Worm (Caenorhabditis elegans) whole organism, mixed stage, embryonic: ENCODE results near the gene F22F4.5.

ENCODE experiments used
- bed-3 ChIP-seq: fragments of 200-800 bp; sonication (Bioruptor generic); optimal IDR thresholded peaks from 3 replicates; lab custom pipeline; 2018; ENCODE audit warnings: mild to moderate bottlenecking, missing genetic modification characterization, moderate library complexity, missing compliant biosample characterization
- ces-1 ChIP-seq: fragments of 150-350 bp; optimal IDR thresholded peaks from 2 replicates; lab custom pipeline; 2014; ENCODE audit warnings: missing biosample characterization, missing genetic modification reagents, missing genetic modification characterization
- lsy-2 ChIP-seq: fragments of 150-350 bp; optimal IDR thresholded peaks from 2 replicates; lab custom pipeline; 2014; ENCODE audit warnings: missing biosample characterization, missing genetic modification characterization
- mab-5 ChIP-seq: fragments of 150-350 bp; optimal IDR thresholded peaks from 2 replicates; lab custom pipeline; 2014; ENCODE audit warnings: missing biosample characterization, missing genetic modification characterization
- nhr-76 ChIP-seq: sonication (generic microtip); optimal IDR thresholded peaks from 2 replicates; lab custom pipeline; 2017; ENCODE audit warnings: missing biosample characterization, missing genetic modification characterization
- sptf-1 ChIP-seq: sonication (generic microtip); optimal IDR thresholded peaks from 2 replicates; lab custom pipeline; 2017; ENCODE audit warnings: mild to moderate bottlenecking, missing genetic modification characterization, moderate library complexity, missing compliant biosample characterization
- unc-39 ChIP-seq: fragments of 150-350 bp; optimal IDR thresholded peaks from 2 replicates; lab custom pipeline; 2014; ENCODE audit warnings: missing biosample characterization, missing genetic modification characterization
- unc-62 ChIP-seq: fragments of 150-350 bp; optimal IDR thresholded peaks from 2 replicates; lab custom pipeline; 2014; ENCODE audit warnings: missing biosample characterization, missing genetic modification reagents, missing genetic modification characterization

DNA sequence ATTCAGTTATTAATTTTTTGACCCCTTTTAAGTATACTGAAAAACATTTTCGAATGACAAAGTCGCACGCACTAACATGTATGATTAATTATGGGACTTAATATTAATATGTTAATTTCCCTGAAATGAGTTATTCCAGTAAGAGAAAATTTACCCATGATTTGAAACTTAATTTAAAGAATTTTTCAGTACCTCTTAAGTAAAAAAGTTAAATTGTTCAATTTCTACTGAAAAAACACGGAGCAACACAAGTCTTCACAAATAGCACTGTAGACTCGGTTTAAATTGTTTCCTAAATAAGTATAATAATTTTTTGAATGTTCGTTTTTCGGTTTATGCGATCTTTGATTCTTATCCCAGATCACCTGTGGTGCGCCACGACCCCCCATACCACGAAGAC lies 9.8 kb upstream of the F22F4.5 start:
- no peak for TF ChIP-seq bed-3 (GFP tag; lab: Kevin White, UChicago)
- TF ChIP-seq unc-39 (tag; lab: Kevin White, UChicago) = no peak
- TF ChIP-seq mab-5 = no peak
- TF ChIP-seq lsy-2 (tag; lab: Kevin White, UChicago) = no peak
- TF ChIP-seq unc-62 (GFP tag; lab: Kevin White, UChicago) = no peak
- TF ChIP-seq ces-1 (GFP tag; lab: Kevin White, UChicago) = no peak
- TF ChIP-seq nhr-76 (tag; lab: Kevin White, UChicago) = no peak
- TF ChIP-seq sptf-1 (tag; lab: Kevin White, UChicago) = no peak
